Worm (Caenorhabditis elegans): ENCODE data around the gene ZC239.3.

Gene ZC239.3

ce11 chrII:3225780-3226179 is 9.9 kb downstream of the ZC239.3 start, which contains the start of gene ZC239.17 (continued):
- no peak for TF ChIP-seq sdz-12 (GFP tag; optimal IDR thresholded peaks at IDR 0.05)
- no peak for TF ChIP-seq lin-15B (tag; optimal IDR thresholded peaks at IDR 0.05)
- no peak for TF ChIP-seq R02D3.7 (tag; optimal IDR thresholded peaks at IDR 0.05)
- TF ChIP-seq jun-1 (tag; optimal IDR thresholded peaks at IDR 0.05) = no peak

- no peak for TF ChIP-seq D1046.2 (GFP tag; IDR thresholded peaks at IDR 0.05)
- no peak for TF ChIP-seq hlh-30 (tag; optimal IDR thresholded peaks at IDR 0.05; ENCODE audit: insufficient read depth)
- no peak for TF ChIP-seq ceh-32 (tag; optimal IDR thresholded peaks at IDR 0.05; ENCODE audit: poor library complexity)
- TF ChIP-seq ZK337.2 (GFP tag; IDR thresholded peaks at IDR 0.05) = no peak
- TF ChIP-seq cey-2 (tag; optimal IDR thresholded peaks at IDR 0.05; ENCODE audit: borderline replicate concordance, insufficient read depth) = no peak
- TF ChIP-seq ZK546.5 (tag; optimal IDR thresholded peaks at IDR 0.05) = no peak
- TF ChIP-seq lin-1 (GFP tag; IDR thresholded peaks at IDR 0.05) = no peak
Measured at ce11 chrII:3230422-3230821, 14.6 kb downstream of the ZC239.3 start, which contains the start of gene srh-297. Gene srh-297 (minus strand): TSS chrII:3230522.

ce11 chrII:3234725-3235124 is 18.9 kb downstream of the ZC239.3 start, which contains the start of gene C17F4.8:
Gene C17F4.8 (minus strand): TSS chrII:3234825.
- TF ChIP-seq Y48G9A.11 (GFP tag; IDR thresholded peaks at IDR 0.05) (no peak), F26F4.8 (GFP tag; conservative IDR thresholded peaks at IDR 0.05) (no peak), hlh-30 (tag; optimal IDR thresholded peaks at IDR 0.05; ENCODE audit: insufficient read depth) (no peak), hmg-1.1 (GFP tag; IDR thresholded peaks at IDR 0.05) (no peak), pqm-1 (tag; optimal IDR thresholded peaks at IDR 0.05) (no peak), gei-8 (GFP tag; optimal IDR thresholded peaks at IDR 0.05) (no peak), nhr-77 (tag; optimal IDR thresholded peaks at IDR 0.05) (no peak), daf-8 (GFP tag; IDR thresholded peaks at IDR 0.05) (no peak), fkh-10 (GFP tag; optimal IDR thresholded peaks at IDR 0.05) (no peak), daf-12 (tag; optimal IDR thresholded peaks at IDR 0.05) (no peak), F44E2.7 (GFP tag; IDR thresholded peaks at IDR 0.05) (no peak), unc-39 (tag; optimal IDR thresholded peaks at IDR 0.05) (no peak), hlh-11 (tag; optimal IDR thresholded peaks at IDR 0.05) (no peak), ceh-28 (tag; optimal IDR thresholded peaks at IDR 0.05) (no peak), lin-1 (GFP tag; IDR thresholded peaks at IDR 0.05) (no peak), nhr-48 (tag; optimal IDR thresholded peaks at IDR 0.05) (no peak), arid-1 (GFP tag; conservative IDR thresholded peaks at IDR 0.05) (no peak), jun-1 (tag; optimal IDR thresholded peaks at IDR 0.05) (no peak)

ce11 chrII:3237038-3237521 is 21.2 kb downstream of the ZC239.3 start, which contains the start of the genes srz-67 and C17F4.11:
Gene srz-67 (minus strand): TSS chrII:3237138.
Gene C17F4.11 (plus strand): TSS chrII:3237471.
- peak in 1 of 2 experiments; percentile 2 for TF ChIP-seq unc-62 (GFP tag; optimal IDR thresholded peaks at IDR 0.05 in 1 of 2)
- TF ChIP-seq unc-62 (tag; optimal IDR thresholded peaks at IDR 0.05) = no peak
- no peak for TF ChIP-seq ceh-20 (GFP tag; IDR thresholded peaks at IDR 0.05)

- peak in 1 of 2 experiments; percentile 70 for TF ChIP-seq unc-62 (GFP tag; optimal IDR thresholded peaks at IDR 0.05 in 1 of 2)
- no peak for TF ChIP-seq unc-62 (tag; optimal IDR thresholded peaks at IDR 0.05)
- TF ChIP-seq fkh-10 (GFP tag; optimal IDR thresholded peaks at IDR 0.05) = no peak
- no peak for TF ChIP-seq T26A8.4 (GFP tag; IDR thresholded peaks at IDR 0.05)
Measured at ce11 chrII:3240207-3240606, 24.3 kb downstream of the ZC239.3 start, which contains the start of gene C17F4.3. Gene C17F4.3 (plus strand): TSS chrII:3240507.

ce11 chrII:3241842-3242241 is 26.0 kb downstream of the ZC239.3 start:
- TF ChIP-seq nhr-28 (tag; optimal IDR thresholded peaks at IDR 0.05) (peak; percentile 0), nhr-6 (tag; optimal IDR thresholded peaks at IDR 0.05) (no peak)

Measured in whole organism, L4 larva.